Fruit fly (Drosophila melanogaster) whole organism, wandering third instar larva: ENCODE results near the gene CG14507.

Experiments used
- Abd-B ChIP-seq: fragments of >200 bp; optimal IDR thresholded peaks from 2 replicates; lab custom pipeline; 2017; ENCODE audit warnings: missing biosample characterization, missing genetic modification characterization
- CG32264 ChIP-seq: fragments of 200-800 bp; sonication (Bioruptor generic); optimal IDR thresholded peaks from 2 replicates; lab custom pipeline; 2016; ENCODE audit warnings: missing biosample characterization, missing genetic modification characterization
- CG9705 ChIP-seq: fragments of 200-800 bp; sonication (Bioruptor generic); optimal IDR thresholded peaks from 2 replicates; lab custom pipeline; 2018; ENCODE audit warnings: missing biosample characterization, mild to moderate bottlenecking, missing genetic modification characterization
- CrebA ChIP-seq: fragments of 200-800 bp; sonication (Bioruptor generic); optimal IDR thresholded peaks from 2 replicates; lab custom pipeline; 2016; ENCODE audit warnings: missing biosample characterization, mild to moderate bottlenecking, missing genetic modification characterization, borderline replicate concordance
- Dfd ChIP-seq: fragments of >200 bp; optimal IDR thresholded peaks from 2 replicates; lab custom pipeline; 2017; ENCODE audit warnings: missing biosample characterization, missing genetic modification characterization
- Dif ChIP-seq: fragments of 200-275, 200-300 bp; sonication (Bioruptor generic); optimal IDR thresholded peaks from 2 replicates; lab custom pipeline; 2018; ENCODE audit warnings: missing biosample characterization, missing genetic modification characterization; ENCODE audit not compliant: partially characterized antibody
- GATAd ChIP-seq: sonication (Bioruptor generic); optimal IDR thresholded peaks from 2 replicates; lab custom pipeline; 2016; ENCODE audit warnings: missing biosample characterization, missing genetic modification characterization
- HLH106 ChIP-seq: fragments of 200-800 bp; optimal IDR thresholded peaks from 3 replicates; lab custom pipeline; 2019; ENCODE audit warnings: missing biosample characterization, mild to moderate bottlenecking, missing genetic modification characterization, moderate library complexity
- Hnf4 ChIP-seq: fragments of 200-800 bp; sonication (Bioruptor generic); optimal IDR thresholded peaks from 2 replicates; lab custom pipeline; 2016; ENCODE audit warnings: missing biosample characterization, mild to moderate bottlenecking, missing genetic modification characterization
- Hr78 ChIP-seq: fragments of >200 bp; optimal IDR thresholded peaks from 2 replicates; lab custom pipeline; 2017; ENCODE audit warnings: missing biosample characterization, missing genetic modification characterization
- Hr83 ChIP-seq: fragments of 200-300 bp; sonication (Bioruptor generic); optimal IDR thresholded peaks from 2 replicates; lab custom pipeline; 2016; ENCODE audit warnings: missing biosample characterization, mild to moderate bottlenecking, missing genetic modification characterization, moderate library complexity; ENCODE audit not compliant: poor library complexity, severe bottlenecking
- Jra ChIP-seq: sonication (Bioruptor generic); optimal IDR thresholded peaks from 2 replicates; lab custom pipeline; 2016; ENCODE audit warnings: missing biosample characterization, missing genetic modification characterization
- Mio ChIP-seq: sonication (Bioruptor generic); optimal IDR thresholded peaks from 2 replicates; lab custom pipeline; 2016; ENCODE audit warnings: missing biosample characterization, missing genetic modification characterization
- Myc ChIP-seq: fragments of >200 bp; optimal IDR thresholded peaks from 2 replicates; lab custom pipeline; 2017
- N ChIP-seq: fragments of >200 bp; optimal IDR thresholded peaks from 2 replicates; lab custom pipeline; 2018; ENCODE audit warnings: missing biosample characterization, missing external identifiers, missing genetic modification characterization
- OdsH ChIP-seq: fragments of 200-800 bp; sonication (Bioruptor generic); optimal IDR thresholded peaks from 2 replicates; lab custom pipeline; 2016; ENCODE audit warnings: missing biosample characterization, mild to moderate bottlenecking, missing genetic modification characterization
- Rel ChIP-seq, 2 experiments: fragments of 200-800 bp; sonication (Bioruptor generic) in 1 of 2; optimal IDR thresholded peaks; 2 replicates in 1 of 2; 3 replicates in 1 of 2; lab custom pipeline; 2016 to 2019; ENCODE audit warnings: mild to moderate bottlenecking in 2 of 2, missing biosample characterization in 2 of 2, missing genetic modification characterization in 2 of 2, moderate library complexity in 1 of 2
- Sp1 ChIP-seq: fragments of 200-800 bp; sonication (Bioruptor generic); optimal IDR thresholded peaks from 3 replicates; lab custom pipeline; 2019; ENCODE audit warnings: missing biosample characterization, mild to moderate bottlenecking, missing genetic modification characterization, moderate library complexity
- Vsx2 ChIP-seq: fragments of 200-300, 225-300 bp; sonication (Bioruptor generic); optimal IDR thresholded peaks from 2 replicates; lab custom pipeline; 2018; ENCODE audit warnings: missing biosample characterization, missing genetic modification characterization; ENCODE audit not compliant: partially characterized antibody
- br ChIP-seq: fragments of 200-800 bp; sonication (Bioruptor generic); optimal IDR thresholded peaks from 2 replicates; lab custom pipeline; 2016; ENCODE audit warnings: missing biosample characterization, missing genetic modification characterization
- brk ChIP-seq: fragments of 200-800 bp; sonication (Bioruptor generic); optimal IDR thresholded peaks from 2 replicates; lab custom pipeline; 2016; ENCODE audit warnings: missing biosample characterization, mild to moderate bottlenecking, missing genetic modification characterization
- dl ChIP-seq, 2 experiments: fragments of 175-275, 200-275 bp in 1 of 2; fragments of 200-275 bp in 1 of 2; sonication (Bioruptor generic); optimal IDR thresholded peaks; lab custom pipeline; 2018; ENCODE audit warnings: mild to moderate bottlenecking in 2 of 2, missing biosample characterization in 2 of 2, missing genetic modification characterization in 2 of 2, moderate library complexity in 2 of 2; ENCODE audit not compliant: partially characterized antibody in 2 of 2, insufficient read depth in 1 of 2
- dmrt93B ChIP-seq: fragments of 200-800 bp; sonication (Bioruptor generic); optimal IDR thresholded peaks from 2 replicates; lab custom pipeline; 2018; ENCODE audit warnings: missing biosample characterization, mild to moderate bottlenecking, missing genetic modification characterization
- dsf ChIP-seq: sonication (Bioruptor generic); optimal IDR thresholded peaks from 2 replicates; lab custom pipeline; 2016; ENCODE audit warnings: missing biosample characterization, missing genetic modification characterization, borderline replicate concordance
- ey ChIP-seq: fragments of 200-800 bp; sonication (Bioruptor generic); optimal IDR thresholded peaks from 2 replicates; lab custom pipeline; 2016; ENCODE audit warnings: missing biosample characterization, missing genetic modification characterization
- foxo ChIP-seq, 2 experiments: fragments of 200-800 bp; sonication (Bioruptor generic); optimal IDR thresholded peaks; 2 replicates in 1 of 2; 3 replicates in 1 of 2; lab custom pipeline; 2016 to 2017; ENCODE audit warnings: missing biosample characterization in 2 of 2, missing genetic modification characterization in 2 of 2
- fru ChIP-seq: fragments of 200-800 bp; sonication (Bioruptor generic); optimal IDR thresholded peaks from 3 replicates; lab custom pipeline; 2016; ENCODE audit warnings: missing biosample characterization, mild to moderate bottlenecking, missing genetic modification characterization
- h ChIP-seq: fragments of 200-800 bp; sonication (Bioruptor generic); optimal IDR thresholded peaks from 3 replicates; lab custom pipeline; 2016; ENCODE audit warnings: missing biosample characterization, mild to moderate bottlenecking, missing genetic modification characterization
- jim ChIP-seq: fragments of 175-275, 200-325 bp; sonication (Bioruptor generic); optimal IDR thresholded peaks from 2 replicates; lab custom pipeline; 2016; ENCODE audit warnings: missing biosample characterization, mild to moderate bottlenecking, missing genetic modification characterization
- lola ChIP-seq: fragments of >200 bp; optimal IDR thresholded peaks from 2 replicates; lab custom pipeline; 2017; ENCODE audit warnings: missing biosample characterization, missing genetic modification characterization
- pan ChIP-seq: fragments of >200 bp; optimal IDR thresholded peaks from 2 replicates; lab custom pipeline; 2017
- psq ChIP-seq: fragments of 200-800 bp; sonication (Bioruptor generic); optimal IDR thresholded peaks from 3 replicates; lab custom pipeline; 2017; ENCODE audit warnings: missing biosample characterization, mild to moderate bottlenecking, missing genetic modification characterization, moderate library complexity
- rgr ChIP-seq: fragments of 200-800 bp; sonication (Bioruptor generic); optimal IDR thresholded peaks from 3 replicates; lab custom pipeline; 2016; ENCODE audit warnings: missing biosample characterization, mild to moderate bottlenecking, missing genetic modification characterization
- sage ChIP-seq: fragments of 200-800 bp; sonication (Bioruptor generic); optimal IDR thresholded peaks from 2 replicates; lab custom pipeline; 2016; ENCODE audit warnings: missing biosample characterization, mild to moderate bottlenecking, missing genetic modification characterization
- sv ChIP-seq: fragments of 200-800 bp; sonication (Bioruptor generic); optimal IDR thresholded peaks from 3 replicates; lab custom pipeline; 2016; ENCODE audit warnings: missing biosample characterization, missing genetic modification characterization
- tai ChIP-seq: sonication (Bioruptor generic); optimal IDR thresholded peaks from 2 replicates; lab custom pipeline; 2016; ENCODE audit warnings: missing biosample characterization, missing genetic modification characterization
- usp ChIP-seq: fragments of >200 bp; optimal IDR thresholded peaks from 2 replicates; lab custom pipeline; 2017; ENCODE audit warnings: missing biosample characterization, missing genetic modification characterization
- woc ChIP-seq: sonication (Bioruptor generic); optimal IDR thresholded peaks from 2 replicates; lab custom pipeline; 2016; ENCODE audit warnings: missing biosample characterization, mild to moderate bottlenecking, missing genetic modification characterization

Gene CG14507

dm6 chr3R:29254383-29254782 is 26.9 kb upstream of the CG14507 start:
- peak; percentile 14 for TF ChIP-seq jim
- TF ChIP-seq woc (GFP tag; lab: Kevin White, UChicago), result peak; percentile 17
- TF ChIP-seq Sp1 (GFP tag; lab: Kevin White, UChicago), result peak; percentile 76
- peak; percentile 63 for TF ChIP-seq psq
- TF ChIP-seq Rel (GFP tag; optimal IDR thresholded peaks at IDR 0.05; lab: Kevin White, UChicago), result peak; percentile 64
- TF ChIP-seq Rel (tag; optimal IDR thresholded peaks at IDR 0.05; lab: Kevin White, UChicago), result peak; percentile 12
- TF ChIP-seq pan (lab: Kevin White, UChicago), result no peak
- TF ChIP-seq Vsx2 (GFP tag; lab: Kevin White, UChicago), result no peak
- no peak for TF ChIP-seq Dfd (GFP tag; lab: Kevin White, UChicago)
- TF ChIP-seq usp, result no peak
- peak; percentile 51 for TF ChIP-seq sage
- TF ChIP-seq sv (GFP tag; lab: Kevin White, UChicago), result no peak
- no peak for TF ChIP-seq Hr83 (GFP tag; lab: Kevin White, UChicago)
- peak; percentile 2 for TF ChIP-seq CG32264
- TF ChIP-seq CG9705, result peak; percentile 23
- TF ChIP-seq, all 38 proteins: peak for 8

DNA sequence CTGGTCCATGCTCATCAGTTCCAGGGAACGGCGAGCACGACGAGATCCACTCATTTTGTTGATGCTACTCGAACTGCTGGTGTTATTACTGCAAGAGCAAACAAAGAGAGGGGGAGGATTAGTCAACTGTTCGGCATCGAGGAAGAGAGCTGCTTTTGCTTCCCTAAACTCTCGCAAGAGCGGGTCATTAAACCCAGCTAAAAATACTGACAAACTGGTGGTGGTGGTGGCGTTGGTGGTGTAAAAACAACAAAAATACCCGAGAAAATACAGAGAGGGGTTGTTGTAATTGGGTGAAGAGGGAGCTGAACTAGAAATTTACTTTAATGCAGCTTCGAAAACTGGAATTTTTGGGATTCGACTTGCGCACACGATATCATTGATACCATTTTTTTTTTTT is 26.3 kb upstream of the CG14507 start:
- TF ChIP-seq Dfd (GFP tag; lab: Kevin White, UChicago) (no peak), CrebA (GFP tag; lab: Kevin White, UChicago) (no peak), CG9705 (no peak), br (GFP tag; lab: Kevin White, UChicago) (no peak), psq (no peak), dsf (GFP tag; lab: Kevin White, UChicago) (no peak), foxo (GFP tag; optimal IDR thresholded peaks at IDR 0.05; lab: Kevin White, UChicago) (no peak), Vsx2 (GFP tag; lab: Kevin White, UChicago) (no peak), pan (lab: Kevin White, UChicago) (no peak), rgr (GFP tag; lab: Kevin White, UChicago) (no peak), Abd-B (GFP tag; lab: Kevin White, UChicago) (no peak), h (no peak), N (GFP tag; lab: Kevin White, UChicago) (no peak), tai (GFP tag; lab: Kevin White, UChicago) (no peak), Hnf4 (no peak), CG32264 (no peak), usp (no peak), Myc (lab: Kevin White, UChicago) (no peak)

DNA sequence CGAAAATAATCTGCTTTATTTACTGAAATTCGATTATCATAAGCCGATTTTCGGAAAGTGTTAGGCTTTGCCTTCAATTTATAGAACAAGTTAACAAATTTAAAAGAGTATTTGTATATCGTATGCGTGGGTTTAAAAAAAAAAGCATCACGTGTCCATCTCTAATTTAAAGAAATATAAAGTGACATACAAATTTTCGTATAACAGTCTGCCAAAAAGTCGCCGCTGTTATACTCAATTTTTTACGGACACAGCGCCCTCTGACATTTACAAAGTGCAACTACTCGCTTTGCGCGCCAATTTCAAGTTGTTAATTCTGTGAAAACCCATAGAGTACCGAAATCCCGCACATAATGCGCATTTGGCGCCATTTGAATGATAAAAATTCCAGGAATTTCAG is 23.9 kb upstream of the CG14507 start:
- TF ChIP-seq ey (no peak), Vsx2 (GFP tag; lab: Kevin White, UChicago) (peak; percentile 31), Sp1 (GFP tag; lab: Kevin White, UChicago) (no peak), Dfd (GFP tag; lab: Kevin White, UChicago) (no peak), CG9705 (no peak), OdsH (GFP tag; lab: Kevin White, UChicago) (peak; percentile 50), Hnf4 (no peak), N (GFP tag; lab: Kevin White, UChicago) (no peak), dl (GFP tag; optimal IDR thresholded peaks at IDR 0.05; lab: Kevin White, UChicago; ENCODE audit: insufficient read depth in 1 of 2, partially characterized antibody in 2 of 2) (no peak), dsf (GFP tag; lab: Kevin White, UChicago) (no peak), Jra (no peak), rgr (GFP tag; lab: Kevin White, UChicago) (no peak), Mio (no peak), sv (GFP tag; lab: Kevin White, UChicago) (peak; percentile 13), lola (GFP tag; lab: Kevin White, UChicago) (no peak), sage (no peak), h (no peak), dmrt93B (GFP tag; lab: Kevin White, UChicago) (no peak), woc (GFP tag; lab: Kevin White, UChicago) (peak; percentile 40), foxo (GFP tag; optimal IDR thresholded peaks at IDR 0.05; lab: Kevin White, UChicago) (no peak), br (GFP tag; lab: Kevin White, UChicago) (peak; percentile 19), GATAd (GFP tag; lab: Kevin White, UChicago) (no peak), Rel (GFP tag; optimal IDR thresholded peaks at IDR 0.05; lab: Kevin White, UChicago) (no peak), Rel (tag; optimal IDR thresholded peaks at IDR 0.05; lab: Kevin White, UChicago) (peak; percentile 50), Myc (lab: Kevin White, UChicago) (peak; percentile 79), Hr78 (GFP tag; lab: Kevin White, UChicago) (no peak), brk (GFP tag; lab: Kevin White, UChicago) (peak; percentile 3), HLH106 (tag; lab: Kevin White, UChicago) (no peak), CG32264 (no peak), Dif (no peak), CrebA (GFP tag; lab: Kevin White, UChicago) (no peak), jim (no peak), tai (GFP tag; lab: Kevin White, UChicago) (no peak), Hr83 (GFP tag; lab: Kevin White, UChicago) (peak; percentile 61), psq (no peak), pan (lab: Kevin White, UChicago) (no peak), usp (no peak), Abd-B (GFP tag; lab: Kevin White, UChicago) (no peak), fru (peak; percentile 1)
- TF ChIP-seq, all 38 proteins: peak for 10
